Fruit fly (Drosophila melanogaster) whole organism, embryonic: ENCODE results near the gene Ir21a.

ENCODE experiments used
- CG4360 ChIP-seq: fragments of 200-800 bp; sonication (Bioruptor generic); IDR thresholded peaks from 2 replicates; pipeline ENCODE4 v1.3.6; 2022; ENCODE audit warnings: missing biosample characterization, missing genetic modification characterization
- Hmr ChIP-seq: fragments of 200-800 bp; sonication (Bioruptor generic); optimal IDR thresholded peaks from 3 replicates; lab custom pipeline; 2017; ENCODE audit warnings: mild to moderate bottlenecking, missing biosample characterization, missing genetic modification reagents, missing genetic modification characterization

- TF ChIP-seq Hmr (GFP tag; lab: Kevin White, UChicago) (no peak), CG4360 (GFP tag; lab: Robert Waterston, UW) (no peak)
Measured at dm6 chr2L:53108-53507, 28.2 kb upstream of the Ir21a start.
